Worm (Caenorhabditis elegans) whole organism, young adult: ENCODE measurements around the gene B0454.5.

Experiments
- F22D6.2 ChIP-seq: sonication (generic microtip); optimal IDR thresholded peaks from 2 replicates; lab custom pipeline; 2016; ENCODE audit warnings: mild to moderate bottlenecking, missing genetic modification characterization, missing compliant biosample characterization
- ama-1 ChIP-seq, 3 experiments: fragments of 150-350 bp in 1 of 3; sonication (generic microtip) in 2 of 3; optimal IDR thresholded peaks; 2 replicates each; lab custom pipeline; 2014 to 2018; ENCODE audit warnings: missing biosample characterization in 2 of 3, missing genetic modification characterization in 2 of 3, missing genetic modification reagents in 2 of 3
- efl-1 ChIP-seq: fragments of 150-350 bp; optimal IDR thresholded peaks from 2 replicates; lab custom pipeline; 2014; ENCODE audit warnings: missing biosample characterization, missing genetic modification reagents, missing genetic modification characterization
- mel-28 ChIP-seq: sonication (generic microtip); optimal IDR thresholded peaks from 2 replicates; lab custom pipeline; 2016; ENCODE audit warnings: borderline replicate concordance, mild to moderate bottlenecking, missing genetic modification characterization, missing compliant biosample characterization
- nfya-1 ChIP-seq: sonication (generic microtip); optimal IDR thresholded peaks from 2 replicates; lab custom pipeline; 2017; ENCODE audit warnings: antibody characterized with exemption, missing compliant biosample characterization, missing genetic modification characterization, borderline replicate concordance; ENCODE audit not compliant: insufficient read depth
- rec-8 ChIP-seq, 2 experiments: sonication (generic microtip); optimal IDR thresholded peaks; 2 replicates each; lab custom pipeline; 2016; ENCODE audit warnings: mild to moderate bottlenecking in 2 of 2, missing genetic modification characterization in 2 of 2, missing genetic modification reagents in 2 of 2, missing genotype in 2 of 2, missing biosample characterization in 1 of 2, missing compliant biosample characterization in 1 of 2, moderate library complexity in 1 of 2
- snpc-1.3 ChIP-seq: sonication (generic microtip); optimal IDR thresholded peaks from 2 replicates; lab custom pipeline; 2017; ENCODE audit warnings: missing genetic modification characterization, mild to moderate bottlenecking, missing compliant biosample characterization, antibody characterized with exemption, moderate library complexity, missing genotype, missing genetic modification reagents; ENCODE audit not compliant: insufficient read depth

DNA sequence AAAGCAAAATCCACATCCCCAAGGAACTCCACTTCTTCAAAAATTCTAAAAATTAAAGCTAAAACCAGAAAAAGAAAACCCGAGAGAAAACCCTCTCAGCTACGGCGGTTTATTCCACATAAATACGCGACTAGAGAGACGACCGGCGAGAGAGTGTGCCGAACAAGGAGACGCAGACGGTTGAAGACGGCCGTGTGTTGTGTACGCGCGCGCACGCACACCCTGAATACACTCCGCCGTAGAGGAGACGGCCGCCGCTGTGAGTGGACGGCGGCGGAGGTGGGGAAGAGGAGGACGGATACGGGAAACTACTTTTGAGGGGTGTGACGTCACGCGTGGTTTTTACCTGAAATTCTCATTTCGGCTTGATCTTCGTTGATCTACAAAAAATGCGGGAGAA, 16.0 kb downstream of the B0454.5 start:
- TF ChIP-seq snpc-1.3 (tag; lab: Kevin White, UChicago) (no peak), rec-8 (tag; optimal IDR thresholded peaks at IDR 0.05; lab: Kevin White, UChicago) (no peak), F22D6.2 (tag; lab: Kevin White, UChicago) (no peak), ama-1 (optimal IDR thresholded peaks at IDR 0.05; lab: Kevin White, UChicago) (no peak), ama-1 (GFP tag; optimal IDR thresholded peaks at IDR 0.05; lab: Kevin White, UChicago) (no peak), efl-1 (GFP tag; lab: Kevin White, UChicago) (no peak), nfya-1 (tag; lab: Kevin White, UChicago) (no peak), mel-28 (no peak)
